Worm (Caenorhabditis elegans): ENCODE data around the gene str-115.

str-115 gene

DNA sequence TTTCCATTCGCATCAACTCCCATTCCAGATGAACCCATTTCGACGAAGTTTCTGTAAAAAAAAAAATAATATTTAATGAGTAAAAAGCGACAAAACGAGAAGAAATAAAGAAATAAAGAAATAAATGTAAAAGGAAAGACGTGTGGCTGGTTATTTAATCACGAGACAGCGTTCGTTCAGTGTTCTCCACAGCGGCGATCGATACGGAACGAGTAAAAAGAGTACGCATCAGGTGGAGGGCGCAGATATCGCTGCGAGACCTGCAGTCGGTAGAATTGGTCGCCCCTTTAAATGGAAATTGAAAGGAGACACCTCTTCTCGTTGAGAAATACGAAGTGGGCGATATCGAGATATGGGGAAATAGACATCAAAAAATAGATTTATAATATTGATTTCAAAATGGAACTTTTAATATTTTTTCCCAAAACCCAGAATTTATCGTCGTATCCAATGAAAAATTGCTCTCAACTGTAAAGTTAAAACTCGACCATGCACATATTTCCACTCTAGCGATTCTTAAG lies 40.2 kb upstream of the str-115 start, which contains the start of gene pqn-70 (continued):
- TF ChIP-seq lin-13 (GFP tag; optimal IDR thresholded peaks at IDR 0.05) (peak; percentile 75), nhr-237 (tag; optimal IDR thresholded peaks at IDR 0.05) (no peak), cey-2 (tag; optimal IDR thresholded peaks at IDR 0.05; ENCODE audit: borderline replicate concordance, insufficient read depth) (no peak), pha-4 (GFP tag; IDR thresholded peaks at IDR 0.05) (peak; percentile 44; the same call in 1 of the 2 replicates), pha-4 (tag; optimal IDR thresholded peaks at IDR 0.05) (no peak), nhr-111 (GFP tag; optimal IDR thresholded peaks at IDR 0.05) (no peak), php-3 (GFP tag; IDR thresholded peaks at IDR 0.05) (no peak), fkh-10 (GFP tag; optimal IDR thresholded peaks at IDR 0.05) (peak; percentile 72), mdl-1 (tag; optimal IDR thresholded peaks at IDR 0.05) (peak; percentile 16 to 73), ces-1 (GFP tag; optimal IDR thresholded peaks at IDR 0.05) (peak; percentile 35), ama-1 (optimal IDR thresholded peaks at IDR 0.05) (peak; percentile 74), ZK337.2 (GFP tag; IDR thresholded peaks at IDR 0.05) (no peak), spr-1 (tag; optimal IDR thresholded peaks at IDR 0.05) (peak; percentile 59), arid-1 (GFP tag; conservative IDR thresholded peaks at IDR 0.05) (peak; percentile 81), T26A8.4 (GFP tag; IDR thresholded peaks at IDR 0.05) (peak; percentile 71; the same call in 1 of the 2 replicates), aha-1 (tag) (no peak), unc-130 (GFP tag; optimal IDR thresholded peaks at IDR 0.05) (peak; percentile 65), nhr-10 (tag; optimal IDR thresholded peaks at IDR 0.05) (no peak), lin-1 (GFP tag; IDR thresholded peaks at IDR 0.05) (no peak), pqm-1 (tag; optimal IDR thresholded peaks at IDR 0.05) (no peak), mep-1 (tag; optimal IDR thresholded peaks at IDR 0.05) (peak; percentile 92), nhr-77 (tag; optimal IDR thresholded peaks at IDR 0.05) (peak; percentile 59), F26F4.8 (GFP tag; conservative IDR thresholded peaks at IDR 0.05) (no peak), set-16 (GFP tag; IDR thresholded peaks at IDR 0.05) (no peak), ceh-32 (tag; optimal IDR thresholded peaks at IDR 0.05; ENCODE audit: poor library complexity) (no peak), zip-2 (tag; optimal IDR thresholded peaks at IDR 0.05) (peak; percentile 36), hlh-11 (tag; optimal IDR thresholded peaks at IDR 0.05) (peak; percentile 92), aly-2 (tag; optimal IDR thresholded peaks at IDR 0.05) (no peak), T20F7.1 (GFP tag; optimal IDR thresholded peaks at IDR 0.05) (peak; percentile 60), F49E8.2 (tag; optimal IDR thresholded peaks at IDR 0.05; ENCODE audit: borderline replicate concordance) (no peak), mdt-29 (GFP tag; IDR thresholded peaks at IDR 0.05) (no peak), ztf-11 (tag; optimal IDR thresholded peaks at IDR 0.05) (no peak), dmd-6 (GFP tag; IDR thresholded peaks at IDR 0.05) (peak; percentile 76), nhr-76 (tag; optimal IDR thresholded peaks at IDR 0.05) (no peak), egl-43 (GFP tag; IDR thresholded peaks at IDR 0.05) (peak; percentile 67; the same call in 1 of the 2 replicates), nhr-11 (tag; optimal IDR thresholded peaks at IDR 0.05) (peak; percentile 77), D1046.2 (GFP tag; IDR thresholded peaks at IDR 0.05) (no peak), ztf-7 (tag; optimal IDR thresholded peaks at IDR 0.05) (peak; percentile 39), nhr-6 (tag; optimal IDR thresholded peaks at IDR 0.05) (peak; percentile 76), R02D3.7 (tag; optimal IDR thresholded peaks at IDR 0.05) (no peak), gei-8 (GFP tag; optimal IDR thresholded peaks at IDR 0.05) (no peak), ctbp-1 (GFP tag; IDR thresholded peaks at IDR 0.05) (peak; percentile 59; the same call in 1 of the 2 replicates), ceh-20 (GFP tag; IDR thresholded peaks at IDR 0.05) (peak; percentile 55; the same call in 1 of the 2 replicates), ceh-28 (tag; optimal IDR thresholded peaks at IDR 0.05) (peak; percentile 76), nhr-28 (tag; optimal IDR thresholded peaks at IDR 0.05) (peak; percentile 83), F37D6.2 (tag; optimal IDR thresholded peaks at IDR 0.05) (peak; percentile 49), vab-7 (GFP tag; IDR thresholded peaks at IDR 0.05) (peak; percentile 53), unc-62 (GFP tag; optimal IDR thresholded peaks at IDR 0.05 in 1 of 2) (peak in 1 of 2 experiments; percentile 2), unc-62 (tag; optimal IDR thresholded peaks at IDR 0.05) (no peak), madf-9 (GFP tag; conservative IDR thresholded peaks at IDR 0.05) (no peak), fos-1 (tag; optimal IDR thresholded peaks at IDR 0.05) (no peak), hmg-1.1 (GFP tag; IDR thresholded peaks at IDR 0.05) (peak; percentile 86), zip-11 (GFP tag; IDR thresholded peaks at IDR 0.05) (no peak)

Measured in whole organism, L4 larva.